Fruit fly (Drosophila melanogaster) ovary, adult (tissue): ENCODE data around the gene CG6996.

Experiments
- CG17801 ChIP-seq: fragments of 200-800 bp; optimal IDR thresholded peaks from 2 replicates; lab custom pipeline; 2019; ENCODE audit warnings: missing biosample characterization, mild to moderate bottlenecking, missing genetic modification characterization, moderate library complexity; ENCODE audit not compliant: partially characterized antibody

CG6996 gene

dm6 chr3L:20226153-20226552 is 18.8 kb downstream of the CG6996 start:
- TF ChIP-seq CG17801 (GFP tag; lab: Kevin White, UChicago) = peak; percentile 35

DNA sequence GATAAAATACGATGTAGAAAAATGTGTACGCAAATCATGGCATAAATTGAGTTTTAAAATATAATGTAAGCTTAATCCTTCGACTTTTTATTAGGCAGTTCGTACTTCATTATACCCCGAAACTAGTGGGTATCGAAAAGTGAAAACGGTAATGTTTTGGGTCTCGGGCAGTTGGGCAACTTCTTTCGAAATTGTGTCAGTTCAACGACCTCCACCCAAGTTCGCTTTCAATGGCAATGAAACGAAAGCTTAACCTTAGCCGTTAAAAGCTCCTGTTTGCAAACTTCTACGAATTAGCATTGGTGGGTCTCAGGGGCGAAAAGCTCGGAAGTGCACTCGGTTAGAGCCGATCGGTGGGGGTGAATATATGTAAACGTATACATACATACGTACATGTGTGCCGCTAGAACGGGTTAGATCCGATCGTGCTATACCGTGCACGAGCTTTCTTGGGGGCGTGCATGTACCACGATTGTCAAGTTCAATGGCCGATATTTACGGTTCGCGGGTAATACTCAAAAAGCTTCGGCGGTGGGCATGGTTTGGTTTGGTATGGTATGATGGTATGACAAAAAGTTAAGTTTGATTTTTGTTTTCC is 22.9 kb downstream of the CG6996 start:
- no peak for TF ChIP-seq CG17801 (GFP tag; lab: Kevin White, UChicago)

DNA sequence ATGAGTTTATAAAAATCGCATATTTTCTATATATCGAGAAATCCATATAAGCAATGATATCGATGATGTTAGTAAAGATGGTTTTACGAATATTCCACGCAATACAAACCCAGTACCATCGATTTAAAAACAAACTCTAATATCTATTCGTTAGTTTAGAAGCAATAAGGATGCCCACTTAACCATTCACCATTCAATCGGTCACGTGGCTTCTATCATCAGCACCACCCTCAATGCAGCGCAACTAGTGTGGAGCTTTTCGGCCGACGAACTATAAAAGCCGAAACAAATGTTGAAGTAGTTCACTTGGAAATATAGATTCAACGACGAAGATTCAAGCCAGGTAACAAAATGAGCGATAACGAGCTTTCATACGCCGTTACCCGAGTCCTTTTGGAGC is 24.0 kb downstream of the CG6996 start, which contains the start of gene CG13813:
Gene CG13813 (plus strand): TSS at position 301 of the 400 bp plus-strand sequence.
- no peak for TF ChIP-seq CG17801 (GFP tag; lab: Kevin White, UChicago)

DNA sequence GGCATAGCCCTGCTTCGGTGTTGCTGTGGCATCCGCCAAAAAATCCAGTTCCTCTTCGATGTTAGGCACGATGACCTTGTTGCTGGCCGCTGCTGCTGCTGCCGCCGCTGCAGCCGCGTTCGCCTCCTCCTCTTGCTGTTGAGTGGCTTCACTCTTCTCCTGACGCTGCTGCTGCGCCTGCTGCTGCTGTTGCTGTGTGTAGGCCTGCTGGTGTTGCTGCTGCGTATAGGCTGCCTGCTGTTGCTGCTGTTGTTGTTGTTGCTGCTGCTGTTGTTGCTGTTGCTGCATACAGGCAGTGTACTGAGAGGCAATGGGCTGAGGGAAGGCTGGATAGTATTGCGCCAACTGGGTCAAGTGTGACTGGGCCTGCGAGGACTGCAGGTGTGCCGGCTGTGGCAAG is 29.8 kb downstream of the CG6996 start:
- no peak for TF ChIP-seq CG17801 (GFP tag; lab: Kevin White, UChicago)

DNA sequence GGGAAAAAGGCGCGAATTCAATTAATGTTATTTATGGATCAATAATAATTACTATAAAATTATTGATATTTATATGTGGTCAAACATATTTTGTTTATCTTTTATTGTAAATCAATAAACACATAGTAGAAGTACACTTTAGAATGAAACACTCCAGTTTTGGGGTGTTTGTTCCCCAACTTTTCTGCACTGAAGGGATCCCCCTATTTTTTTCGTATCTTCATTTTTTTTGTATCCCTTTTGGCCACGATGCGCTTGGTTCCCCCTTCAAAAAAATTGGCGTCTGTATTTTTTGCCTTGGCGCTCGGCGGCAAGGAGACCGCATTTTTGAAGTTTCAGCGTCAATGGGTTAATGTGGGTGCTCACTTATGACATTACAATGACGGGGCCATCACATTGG is 33.4 kb downstream of the CG6996 start, which contains the start of gene Clc:
Gene Clc (plus strand): TSS at position 301 of the 400 bp plus-strand sequence.
- no peak for TF ChIP-seq CG17801 (GFP tag; lab: Kevin White, UChicago)

dm6 chr3L:20241163-20241970 is 34.0 kb downstream of the CG6996 start, which contains the start of the genes CG6951 and CG17233:
TSS of gene CG6951 (plus strand) at chr3L:20241267.
TSS of gene CG17233 (minus strand) at chr3L:20241903.
- TF ChIP-seq CG17801 (GFP tag; lab: Kevin White, UChicago) = no peak

dm6 chr3L:20241987-20242982 is 35.0 kb downstream of the CG6996 start:
- TF ChIP-seq CG17801 (GFP tag; lab: Kevin White, UChicago) = peak; percentile 43

dm6 chr3L:20247513-20248173 is 40.3 kb downstream of the CG6996 start, which contains the start of gene rdgC:
TSS of gene rdgC (plus strand) at chr3L:20248080.
- TF ChIP-seq CG17801 (GFP tag; lab: Kevin White, UChicago) = peak; percentile 31
